Fruit fly (Drosophila melanogaster): ENCODE results near the gene Sox21b.

DNA sequence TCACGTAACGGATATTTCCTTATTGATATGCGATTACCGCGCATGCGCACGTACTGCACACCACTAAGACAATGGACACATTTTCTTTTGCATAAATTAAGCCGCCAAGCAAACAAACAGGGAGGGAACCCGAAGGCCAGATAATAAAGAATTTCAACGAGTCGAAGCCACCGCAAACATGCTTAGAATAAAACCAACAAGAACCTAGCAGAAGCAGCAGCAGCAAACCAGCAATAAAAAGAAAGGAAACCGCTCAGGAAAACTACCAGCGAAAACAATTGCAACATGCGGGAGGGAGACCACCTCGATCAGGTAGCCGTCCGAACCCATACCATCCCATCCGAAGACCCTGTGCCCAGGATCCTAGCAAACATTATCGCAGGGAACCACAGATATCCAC, 54.6 kb downstream of the Sox21b start:
- TF ChIP-seq pan (optimal IDR thresholded peaks at IDR 0.05): no peak
- no peak for TF ChIP-seq CG8478 (optimal IDR thresholded peaks at IDR 0.05)
- TF ChIP-seq psq (optimal IDR thresholded peaks at IDR 0.05): no peak
- TF ChIP-seq usp (GFP tag; optimal IDR thresholded peaks at IDR 0.05): no peak

All from whole organism.